Fruit fly (Drosophila melanogaster): ENCODE measurements around the gene SPE.

DNA sequence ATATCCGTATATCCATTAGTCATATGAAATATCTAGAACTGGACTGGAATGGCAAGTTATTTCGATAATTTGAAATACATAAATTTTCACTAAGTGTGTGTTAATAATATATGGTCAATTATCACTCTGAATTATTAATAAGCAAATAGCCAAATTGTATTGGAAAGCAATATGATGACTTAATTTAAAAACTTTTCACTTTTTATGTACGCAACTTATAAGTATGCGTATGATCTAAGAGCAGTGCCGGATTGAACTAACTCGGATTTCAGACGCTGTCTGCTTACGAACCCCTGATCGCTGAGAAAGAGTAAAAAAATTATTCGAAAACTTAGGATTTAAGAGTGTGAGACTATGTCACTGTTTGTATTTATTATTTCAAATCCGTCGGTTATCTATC lies 35.5 kb downstream of the SPE start, which contains the start of gene CG10232:
- TF ChIP-seq CG8478 (optimal IDR thresholded peaks at IDR 0.05) (no peak), CTCF (optimal IDR thresholded peaks at IDR 0.05) (no peak)
